Worm (Caenorhabditis elegans) whole organism, late embryonic: ENCODE data around the gene F19H6.6.

Source experiments
- C08G9.2 ChIP-seq: sonication (generic microtip); optimal IDR thresholded peaks from 2 replicates; lab custom pipeline; 2016; ENCODE audit warnings: mild to moderate bottlenecking, missing genetic modification characterization, moderate library complexity, missing compliant biosample characterization
- C38D4.7 ChIP-seq: fragments of 200-800 bp; sonication (Bioruptor generic); optimal IDR thresholded peaks from 2 replicates; lab custom pipeline; 2018; ENCODE audit warnings: mild to moderate bottlenecking, missing genetic modification characterization, moderate library complexity, missing compliant biosample characterization
- F13H6.1 ChIP-seq: sonication (generic microtip); optimal IDR thresholded peaks from 2 replicates; lab custom pipeline; 2016; ENCODE audit warnings: missing genetic modification characterization, missing compliant biosample characterization
- K02D7.2 ChIP-seq: sonication (generic microtip); optimal IDR thresholded peaks from 2 replicates; lab custom pipeline; 2017; ENCODE audit warnings: mild to moderate bottlenecking, missing genetic modification characterization, missing compliant biosample characterization
- K09A11.1 ChIP-seq: sonication (generic microtip); optimal IDR thresholded peaks from 2 replicates; lab custom pipeline; 2017; ENCODE audit warnings: antibody characterized with exemption, mild to moderate bottlenecking, missing genetic modification characterization, missing compliant biosample characterization; ENCODE audit not compliant: insufficient read depth
- Y22D7AL.16 ChIP-seq: sonication (generic microtip); optimal IDR thresholded peaks from 2 replicates; lab custom pipeline; 2016; ENCODE audit warnings: missing genetic modification characterization, missing compliant biosample characterization
- ahr-1 ChIP-seq: sonication (generic microtip); optimal IDR thresholded peaks from 2 replicates; lab custom pipeline; 2016; ENCODE audit warnings: missing genetic modification characterization, missing compliant biosample characterization
- ama-1 ChIP-seq: fragments of 150-350 bp; optimal IDR thresholded peaks from 2 replicates; lab custom pipeline; 2014
- ceh-18 ChIP-seq: sonication (generic microtip); optimal IDR thresholded peaks from 2 replicates; lab custom pipeline; 2016; ENCODE audit warnings: missing genetic modification characterization, missing compliant biosample characterization
- ceh-19 ChIP-seq: fragments of 200-800 bp; sonication (Bioruptor generic); optimal IDR thresholded peaks from 2 replicates; lab custom pipeline; 2018; ENCODE audit warnings: mild to moderate bottlenecking, missing genetic modification characterization, missing compliant biosample characterization
- ceh-2 ChIP-seq: sonication (generic microtip); optimal IDR thresholded peaks from 2 replicates; lab custom pipeline; 2016; ENCODE audit warnings: missing genotype, missing genetic modification characterization, missing compliant biosample characterization
- ceh-24 ChIP-seq: sonication (generic microtip); optimal IDR thresholded peaks from 2 replicates; lab custom pipeline; 2016; ENCODE audit warnings: mild to moderate bottlenecking, missing genetic modification characterization, missing compliant biosample characterization
- ceh-30 ChIP-seq: fragments of 150-350 bp; optimal IDR thresholded peaks from 2 replicates; lab custom pipeline; 2014; ENCODE audit warnings: missing biosample characterization, missing genetic modification characterization
- ceh-45 ChIP-seq: fragments of 200-800 bp; sonication (Bioruptor generic); IDR thresholded peaks from 2 replicates; pipeline ENCODE4 v1.3.6; 2022; ENCODE audit warnings: missing genetic modification reagents, missing genetic modification characterization, missing compliant biosample characterization
- ceh-48 ChIP-seq: sonication (generic microtip); optimal IDR thresholded peaks from 2 replicates; lab custom pipeline; 2016; ENCODE audit warnings: missing genetic modification characterization, inconsistent platforms, missing compliant biosample characterization
- ceh-6 ChIP-seq: fragments of 200-800 bp; sonication (Bioruptor generic); optimal IDR thresholded peaks from 2 replicates; lab custom pipeline; 2018; ENCODE audit warnings: mild to moderate bottlenecking, missing genetic modification characterization, missing compliant biosample characterization
- ceh-9 ChIP-seq: sonication (generic microtip); optimal IDR thresholded peaks from 2 replicates; lab custom pipeline; 2016; ENCODE audit warnings: mild to moderate bottlenecking, missing genetic modification characterization, inconsistent platforms, missing compliant biosample characterization
- che-1 ChIP-seq: sonication (generic microtip); optimal IDR thresholded peaks from 2 replicates; lab custom pipeline; 2016; ENCODE audit warnings: mild to moderate bottlenecking, missing genetic modification characterization, missing compliant biosample characterization
- dmd-4 ChIP-seq: sonication (generic microtip); optimal IDR thresholded peaks from 2 replicates; lab custom pipeline; 2016; ENCODE audit warnings: borderline replicate concordance, missing genetic modification characterization, missing compliant biosample characterization
- dve-1 ChIP-seq: sonication (generic microtip); optimal IDR thresholded peaks from 2 replicates; lab custom pipeline; 2017; ENCODE audit warnings: antibody characterized with exemption, mild to moderate bottlenecking, missing genetic modification characterization, missing compliant biosample characterization
- elt-2 ChIP-seq: sonication (generic microtip); optimal IDR thresholded peaks from 2 replicates; lab custom pipeline; 2016; ENCODE audit warnings: missing genetic modification reagents, missing genetic modification characterization, missing compliant biosample characterization
- fax-1 ChIP-seq: sonication (generic microtip); optimal IDR thresholded peaks from 2 replicates; lab custom pipeline; 2016; ENCODE audit warnings: missing genotype, missing genetic modification characterization, missing compliant biosample characterization
- fkh-10 ChIP-seq: fragments of 150-350 bp; optimal IDR thresholded peaks from 2 replicates; lab custom pipeline; 2014; ENCODE audit warnings: missing biosample characterization, missing genetic modification reagents, missing genetic modification characterization
- fkh-6 ChIP-seq: sonication (generic microtip); optimal IDR thresholded peaks from 2 replicates; lab custom pipeline; 2016; ENCODE audit warnings: missing genetic modification characterization, missing compliant biosample characterization
- gmeb-2 ChIP-seq: sonication (generic microtip); optimal IDR thresholded peaks from 2 replicates; lab custom pipeline; 2016; ENCODE audit warnings: missing genetic modification characterization, inconsistent platforms, missing compliant biosample characterization
- hlh-30 ChIP-seq: sonication (generic microtip); optimal IDR thresholded peaks from 2 replicates; lab custom pipeline; 2017; ENCODE audit warnings: antibody characterized with exemption, missing genetic modification characterization, missing compliant biosample characterization; ENCODE audit not compliant: insufficient read depth
- hlh-6 ChIP-seq: sonication (generic microtip); optimal IDR thresholded peaks from 2 replicates; lab custom pipeline; 2016; ENCODE audit warnings: missing genotype, missing genetic modification characterization, missing compliant biosample characterization
- hlh-8 ChIP-seq: sonication (generic microtip); optimal IDR thresholded peaks from 2 replicates; lab custom pipeline; 2016; ENCODE audit warnings: missing genotype, missing genetic modification characterization, missing compliant biosample characterization
- lim-6 ChIP-seq: sonication (generic microtip); optimal IDR thresholded peaks from 2 replicates; lab custom pipeline; 2016; ENCODE audit warnings: missing genetic modification characterization, missing compliant biosample characterization
- lin-11 ChIP-seq: fragments of 200-800 bp; sonication (Bioruptor generic); optimal IDR thresholded peaks from 2 replicates; lab custom pipeline; 2018; ENCODE audit warnings: mild to moderate bottlenecking, missing genetic modification characterization, missing compliant biosample characterization
- madf-2 ChIP-seq: sonication (generic microtip); optimal IDR thresholded peaks from 2 replicates; lab custom pipeline; 2017; ENCODE audit warnings: missing genetic modification characterization, missing compliant biosample characterization
- mec-3 ChIP-seq: sonication (generic microtip); optimal IDR thresholded peaks from 2 replicates; lab custom pipeline; 2016; ENCODE audit warnings: borderline replicate concordance, missing genetic modification characterization, missing compliant biosample characterization
- nhr-11 ChIP-seq: fragments of 150-350 bp; optimal IDR thresholded peaks from 2 replicates; lab custom pipeline; 2014; ENCODE audit warnings: missing biosample characterization, missing genetic modification characterization
- nhr-232 ChIP-seq: sonication (generic microtip); optimal IDR thresholded peaks from 2 replicates; lab custom pipeline; 2016; ENCODE audit warnings: missing genetic modification characterization, missing compliant biosample characterization
- odd-2 ChIP-seq: sonication (generic microtip); optimal IDR thresholded peaks from 2 replicates; lab custom pipeline; 2017; ENCODE audit warnings: antibody characterized with exemption, mild to moderate bottlenecking, missing genetic modification characterization, missing compliant biosample characterization
- pag-3 ChIP-seq: sonication (generic microtip); optimal IDR thresholded peaks from 2 replicates; lab custom pipeline; 2016; ENCODE audit warnings: missing compliant biosample characterization, missing genetic modification characterization, borderline replicate concordance
- pax-1 ChIP-seq: fragments of 150-350 bp; optimal IDR thresholded peaks from 2 replicates; lab custom pipeline; 2014; ENCODE audit warnings: missing biosample characterization, missing genetic modification characterization
- pha-2 ChIP-seq: sonication (generic microtip); optimal IDR thresholded peaks from 2 replicates; lab custom pipeline; 2017; ENCODE audit warnings: mild to moderate bottlenecking, missing genetic modification characterization, missing compliant biosample characterization
- pha-4 ChIP-seq: fragments of 150-350 bp; optimal IDR thresholded peaks from 2 replicates; lab custom pipeline; 2018; ENCODE audit warnings: missing biosample characterization, missing genetic modification reagents, missing genetic modification characterization
- pqm-1 ChIP-seq: sonication (generic microtip); optimal IDR thresholded peaks from 2 replicates; lab custom pipeline; 2016; ENCODE audit warnings: missing genetic modification characterization, missing compliant biosample characterization
- ref-2 ChIP-seq: sonication (generic microtip); optimal IDR thresholded peaks from 2 replicates; lab custom pipeline; 2016; ENCODE audit warnings: missing genetic modification characterization, missing compliant biosample characterization
- rnt-1 ChIP-seq: sonication (generic microtip); optimal IDR thresholded peaks from 2 replicates; lab custom pipeline; 2016; ENCODE audit warnings: missing genetic modification characterization, missing compliant biosample characterization
- sox-2 ChIP-seq: fragments of 200-800 bp; sonication (Bioruptor generic); IDR thresholded peaks from 2 replicates; pipeline ENCODE4 v1.3.6; 2022; ENCODE audit warnings: missing genetic modification reagents, missing genetic modification characterization, missing compliant biosample characterization
- sox-4 ChIP-seq: sonication (generic microtip); optimal IDR thresholded peaks from 2 replicates; lab custom pipeline; 2017; ENCODE audit warnings: mild to moderate bottlenecking, missing genetic modification characterization, inconsistent platforms, missing compliant biosample characterization
- syd-9 ChIP-seq: sonication (generic microtip); optimal IDR thresholded peaks from 2 replicates; lab custom pipeline; 2016; ENCODE audit warnings: mild to moderate bottlenecking, missing genetic modification characterization, moderate library complexity, missing compliant biosample characterization
- tbx-2 ChIP-seq: sonication (generic microtip); optimal IDR thresholded peaks from 2 replicates; lab custom pipeline; 2016; ENCODE audit warnings: missing genetic modification characterization, missing compliant biosample characterization
- ttx-3 ChIP-seq: sonication (generic microtip); optimal IDR thresholded peaks from 2 replicates; lab custom pipeline; 2016; ENCODE audit warnings: missing genetic modification reagents, missing genetic modification characterization, missing compliant biosample characterization
- unc-3 ChIP-seq, 2 experiments: fragments of 200-800 bp in 1 of 2; sonication (Bioruptor generic) in 1 of 2; sonication (generic microtip) in 1 of 2; conservative IDR thresholded peaks in 1 of 2; optimal IDR thresholded peaks in 1 of 2; 2 replicates each; pipeline versions ENCODE4 v1.3.6 to Lab custom; 2016 to 2022; ENCODE audit warnings: missing compliant biosample characterization in 2 of 2, missing genetic modification characterization in 2 of 2, missing genetic modification reagents in 1 of 2
- unc-42 ChIP-seq: sonication (generic microtip); optimal IDR thresholded peaks from 2 replicates; lab custom pipeline; 2016; ENCODE audit warnings: missing genotype, missing genetic modification characterization, missing compliant biosample characterization
- unc-55 ChIP-seq: sonication (generic microtip); optimal IDR thresholded peaks from 2 replicates; lab custom pipeline; 2017; ENCODE audit warnings: missing biosample characterization, missing genetic modification reagents, missing genetic modification characterization

Gene F19H6.6

ce11 chrX:12391380-12391779 is 30.8 kb downstream of the F19H6.6 start, which contains the start of gene nekl-3:
nekl-3 (minus strand) TSS chrX:12391480.
- TF ChIP-seq unc-42 (tag; lab: Kevin White, UChicago): no peak
- TF ChIP-seq ceh-45 (GFP tag; lab: Robert Waterston, UW): no peak
- no peak for TF ChIP-seq K02D7.2
- TF ChIP-seq ahr-1 (tag; lab: Kevin White, UChicago): no peak
- no peak for TF ChIP-seq mec-3
- no peak for TF ChIP-seq lim-6 (tag; lab: Kevin White, UChicago)
- TF ChIP-seq F13H6.1 (tag; lab: Kevin White, UChicago): no peak
- TF ChIP-seq ceh-19 (GFP tag; lab: Kevin White, UChicago): no peak
- TF ChIP-seq ceh-9 (tag; lab: Kevin White, UChicago): no peak
- TF ChIP-seq dve-1 (tag; lab: Kevin White, UChicago): no peak
- TF ChIP-seq fkh-10 (GFP tag; lab: Kevin White, UChicago): no peak
- no peak for TF ChIP-seq elt-2 (tag; lab: Kevin White, UChicago)
- no peak for TF ChIP-seq tbx-2 (tag; lab: Kevin White, UChicago)
- no peak for TF ChIP-seq rnt-1 (tag; lab: Kevin White, UChicago)
- no peak for TF ChIP-seq gmeb-2
- no peak for TF ChIP-seq ceh-24
- no peak for TF ChIP-seq nhr-232
- no peak for TF ChIP-seq syd-9 (tag; lab: Kevin White, UChicago)

ce11 chrX:12393786-12394308 is 33.2 kb downstream of the F19H6.6 start, which contains the start of gene F17E5.2:
F17E5.2 (plus strand) TSS chrX:12394258.
- TF ChIP-seq ceh-48 (tag; lab: Kevin White, UChicago): peak; percentile 71
- TF ChIP-seq ceh-18 (tag; lab: Kevin White, UChicago): peak; percentile 84
- TF ChIP-seq C38D4.7 (GFP tag; lab: Kevin White, UChicago): no peak
- no peak for TF ChIP-seq nhr-232
- no peak for TF ChIP-seq pha-4 (tag; lab: Kevin White, UChicago)
- peak; percentile 70 for TF ChIP-seq hlh-8 (tag; lab: Kevin White, UChicago)
- no peak for TF ChIP-seq Y22D7AL.16
- peak; percentile 74 for TF ChIP-seq ref-2 (tag; lab: Kevin White, UChicago)
- peak; percentile 83 for TF ChIP-seq unc-42 (tag; lab: Kevin White, UChicago)
- no peak for TF ChIP-seq ttx-3
- TF ChIP-seq nhr-11 (tag; lab: Kevin White, UChicago): no peak
- peak; percentile 71 for TF ChIP-seq unc-55 (GFP tag; lab: Kevin White, UChicago)
- no peak for TF ChIP-seq odd-2
- no peak for TF ChIP-seq K09A11.1 (tag; lab: Kevin White, UChicago)
- no peak for TF ChIP-seq sox-4 (tag; lab: Kevin White, UChicago)
- no peak for TF ChIP-seq pqm-1 (tag; lab: Kevin White, UChicago)
- TF ChIP-seq hlh-6 (tag; lab: Kevin White, UChicago): no peak
- peak; percentile 9 for TF ChIP-seq C08G9.2 (tag; lab: Kevin White, UChicago)
- no peak for TF ChIP-seq ceh-19 (GFP tag; lab: Kevin White, UChicago)
- TF ChIP-seq rnt-1 (tag; lab: Kevin White, UChicago): peak; percentile 32
- TF ChIP-seq ceh-6 (GFP tag; lab: Kevin White, UChicago): peak; percentile 20
- no peak for TF ChIP-seq sox-2 (GFP tag; lab: Robert Waterston, UW)
- no peak for TF ChIP-seq ama-1 (lab: Kevin White, UChicago)
- TF ChIP-seq pag-3 (tag; lab: Kevin White, UChicago): no peak
- TF ChIP-seq madf-2 (tag; lab: Kevin White, UChicago): no peak
- TF ChIP-seq che-1: no peak
- TF ChIP-seq ceh-45 (GFP tag; lab: Robert Waterston, UW): no peak
- peak; percentile 94 for TF ChIP-seq ceh-30 (tag; lab: Kevin White, UChicago)
- no peak for TF ChIP-seq ceh-24
- no peak for TF ChIP-seq mec-3
- TF ChIP-seq pha-2 (tag; lab: Kevin White, UChicago): no peak
- no peak for TF ChIP-seq ceh-2 (tag; lab: Kevin White, UChicago)
- TF ChIP-seq dmd-4 (tag; lab: Kevin White, UChicago): no peak
- no peak for TF ChIP-seq fax-1 (tag; lab: Kevin White, UChicago)
- peak; percentile 32 for TF ChIP-seq hlh-30
- TF ChIP-seq fkh-6 (tag; lab: Kevin White, UChicago): no peak
- TF ChIP-seq unc-3 (GFP tag; conservative IDR thresholded peaks at IDR 0.05; lab: Robert Waterston, UW): no peak; the same call in 1 of the 2 replicates
- no peak for TF ChIP-seq unc-3 (tag; optimal IDR thresholded peaks at IDR 0.05; lab: Kevin White, UChicago)
- TF ChIP-seq gmeb-2: no peak
- TF ChIP-seq lin-11 (tag; lab: Kevin White, UChicago): no peak
- TF ChIP-seq pax-1 (tag; lab: Kevin White, UChicago): no peak
